Fruit fly (Drosophila melanogaster): ENCODE data around the gene CG7518.

The CG7518 gene

dm6 chr3R:13015402-13015801 is 17.5 kb downstream of the CG7518 start:
- TF ChIP-seq CG4496 (GFP tag; IDR thresholded peaks at IDR 0.05): peak; percentile 10; the same call in 1 of the 3 replicates
- no peak for TF ChIP-seq CG17806 (tag; optimal IDR thresholded peaks at IDR 0.05)

dm6 chr3R:13015811-13016766 is 18.2 kb downstream of the CG7518 start:
- peak; percentile 71 for TF ChIP-seq gl (tag; optimal IDR thresholded peaks at IDR 0.05)
- TF ChIP-seq CG4496 (GFP tag; IDR thresholded peaks at IDR 0.05): peak; percentile 67; the same call in 2 of the 3 replicates
- TF ChIP-seq CG10348 (GFP tag; IDR thresholded peaks at IDR 0.05): no peak
- peak; percentile 38; the same call in 1 of the 2 replicates for TF ChIP-seq CG32121 (GFP tag; IDR thresholded peaks at IDR 0.05)
- peak; percentile 94 for TF ChIP-seq CG13204 (GFP tag; optimal IDR thresholded peaks at IDR 0.05)
- 0 out of 2 replicates have a peak, but pooled peaks have one; percentile 17 for TF ChIP-seq Ets98B (GFP tag; IDR thresholded peaks at IDR 0.05)
- no peak for TF ChIP-seq Pif1B (GFP tag; optimal IDR thresholded peaks at IDR 0.05)
- TF ChIP-seq D1 (tag; optimal IDR thresholded peaks at IDR 0.05): no peak
- peak; percentile 47; the same call in 1 of the 2 replicates for TF ChIP-seq CG12605 (GFP tag; IDR thresholded peaks at IDR 0.05)
- no peak for TF ChIP-seq Snoo (tag; optimal IDR thresholded peaks at IDR 0.05)
- TF ChIP-seq EcR (GFP tag; optimal IDR thresholded peaks at IDR 0.05): peak; percentile 85
- TF ChIP-seq CG14655 (GFP tag; optimal IDR thresholded peaks at IDR 0.05): peak; percentile 26
- no peak for TF ChIP-seq CG15710 (tag; optimal IDR thresholded peaks at IDR 0.05)
- peak; percentile 1 for TF ChIP-seq CG34367 (tag; optimal IDR thresholded peaks at IDR 0.05)
- TF ChIP-seq Pif1A (GFP tag; optimal IDR thresholded peaks at IDR 0.05): no peak
- TF ChIP-seq CG8301 (tag; optimal IDR thresholded peaks at IDR 0.05): peak; percentile 2
- no peak for TF ChIP-seq CG9948 (tag; optimal IDR thresholded peaks at IDR 0.05)
- TF ChIP-seq fd96Ca (GFP tag; IDR thresholded peaks at IDR 0.05): no peak
- TF ChIP-seq CG8159 (tag; optimal IDR thresholded peaks at IDR 0.05): peak; percentile 5
- TF ChIP-seq CG17806 (tag; optimal IDR thresholded peaks at IDR 0.05): no peak
- no peak for TF ChIP-seq rn (GFP tag; IDR thresholded peaks at IDR 0.05)

- TF ChIP-seq CG8159 (tag; optimal IDR thresholded peaks at IDR 0.05) (no peak), Pif1B (GFP tag; optimal IDR thresholded peaks at IDR 0.05) (no peak), CG10348 (GFP tag; IDR thresholded peaks at IDR 0.05) (no peak), gl (tag; optimal IDR thresholded peaks at IDR 0.05) (no peak), CG14655 (GFP tag; optimal IDR thresholded peaks at IDR 0.05) (no peak), CG12605 (GFP tag; IDR thresholded peaks at IDR 0.05) (peak; percentile 78), CG32121 (GFP tag; IDR thresholded peaks at IDR 0.05) (peak; percentile 50; the same call in 1 of the 2 replicates), EcR (GFP tag; optimal IDR thresholded peaks at IDR 0.05) (no peak), Ets98B (GFP tag; IDR thresholded peaks at IDR 0.05) (peak; percentile 59; the same call in 1 of the 2 replicates), CG8301 (tag; optimal IDR thresholded peaks at IDR 0.05) (no peak), rn (GFP tag; IDR thresholded peaks at IDR 0.05) (no peak; the same call in 1 of the 2 replicates), Snoo (tag; optimal IDR thresholded peaks at IDR 0.05) (no peak)
Measured at dm6 chr3R:13017623-13018036, 19.7 kb downstream of the CG7518 start.

- TF ChIP-seq EcR (GFP tag; optimal IDR thresholded peaks at IDR 0.05) (peak; percentile 78), CG4496 (GFP tag; IDR thresholded peaks at IDR 0.05) (no peak), CG13204 (GFP tag; optimal IDR thresholded peaks at IDR 0.05) (peak; percentile 5), rn (GFP tag; IDR thresholded peaks at IDR 0.05) (no peak)
Measured at dm6 chr3R:13018284-13018900, 20.5 kb downstream of the CG7518 start.

- no peak for TF ChIP-seq EcR (GFP tag; optimal IDR thresholded peaks at IDR 0.05)
- no peak for TF ChIP-seq CG12605 (GFP tag; IDR thresholded peaks at IDR 0.05)
- TF ChIP-seq D1 (tag; optimal IDR thresholded peaks at IDR 0.05): no peak
- TF ChIP-seq CG32121 (GFP tag; IDR thresholded peaks at IDR 0.05): no peak
- TF ChIP-seq Snoo (tag; optimal IDR thresholded peaks at IDR 0.05): no peak
- no peak for TF ChIP-seq fd96Ca (GFP tag; IDR thresholded peaks at IDR 0.05)
- no peak for TF ChIP-seq CG8159 (tag; optimal IDR thresholded peaks at IDR 0.05)
- no peak for TF ChIP-seq CG8301 (tag; optimal IDR thresholded peaks at IDR 0.05)
- TF ChIP-seq Ets98B (GFP tag; IDR thresholded peaks at IDR 0.05): no peak
- no peak for TF ChIP-seq CG15710 (tag; optimal IDR thresholded peaks at IDR 0.05)
- TF ChIP-seq CG10348 (GFP tag; IDR thresholded peaks at IDR 0.05): no peak
- no peak for TF ChIP-seq CG9948 (tag; optimal IDR thresholded peaks at IDR 0.05)
- TF ChIP-seq CG17806 (tag; optimal IDR thresholded peaks at IDR 0.05): no peak
- TF ChIP-seq CG4496 (GFP tag; IDR thresholded peaks at IDR 0.05): no peak
- no peak for TF ChIP-seq CG34367 (tag; optimal IDR thresholded peaks at IDR 0.05)
- no peak for TF ChIP-seq CG14655 (GFP tag; optimal IDR thresholded peaks at IDR 0.05)
- no peak for TF ChIP-seq gl (tag; optimal IDR thresholded peaks at IDR 0.05)
- no peak for TF ChIP-seq Pif1B (GFP tag; optimal IDR thresholded peaks at IDR 0.05)
- TF ChIP-seq rn (GFP tag; IDR thresholded peaks at IDR 0.05): no peak
- no peak for TF ChIP-seq Pif1A (GFP tag; optimal IDR thresholded peaks at IDR 0.05)
Measured at dm6 chr3R:13018995-13019394, 21.1 kb downstream of the CG7518 start.
